Fruit fly (Drosophila melanogaster) whole organism, prepupa: ENCODE measurements around the gene Lcp65Ab2.

Experiments used
- Blimp-1 ChIP-seq: fragments of 200-800 bp; sonication (Bioruptor generic); optimal IDR thresholded peaks from 3 replicates; lab custom pipeline; 2017; ENCODE audit warnings: missing biosample characterization, missing genetic modification characterization, mild to moderate bottlenecking, moderate library complexity, missing genetic modification reagents
- CG10669 ChIP-seq: fragments of 200-800 bp; sonication (Bioruptor generic); optimal IDR thresholded peaks from 3 replicates; lab custom pipeline; 2018; ENCODE audit warnings: missing biosample characterization, mild to moderate bottlenecking, missing genetic modification characterization, moderate library complexity
- CG11294 ChIP-seq: fragments of 200-800 bp; sonication (Bioruptor generic); IDR thresholded peaks from 2 replicates; pipeline ENCODE4 v1.3.6; 2022; ENCODE audit warnings: missing biosample characterization, missing genetic modification characterization
- CG11762 ChIP-seq: fragments of 200-800 bp; sonication (Bioruptor generic); optimal IDR thresholded peaks from 3 replicates; lab custom pipeline; 2016; ENCODE audit warnings: missing biosample characterization, missing genetic modification characterization; ENCODE audit not compliant: insufficient read depth
- CG11902 ChIP-seq: fragments of 200-800 bp; sonication (Bioruptor generic); optimal IDR thresholded peaks from 3 replicates; lab custom pipeline; 2016; ENCODE audit warnings: missing biosample characterization, missing genetic modification characterization
- CG15336 ChIP-seq: fragments of 200-800 bp; sonication (Bioruptor generic); IDR thresholded peaks from 2 replicates; pipeline ENCODE4 v1.3.6; 2022; ENCODE audit warnings: missing biosample characterization, missing genetic modification characterization
- CG16779 ChIP-seq: fragments of 200-800 bp; sonication (Bioruptor generic); optimal IDR thresholded peaks from 3 replicates; lab custom pipeline; 2017; ENCODE audit warnings: missing biosample characterization, mild to moderate bottlenecking, missing genetic modification characterization
- CG3032 ChIP-seq: fragments of 200-800 bp; optimal IDR thresholded peaks from 2 replicates; lab custom pipeline; 2019; ENCODE audit warnings: missing biosample characterization, mild to moderate bottlenecking, missing genetic modification characterization, moderate library complexity
- CG31627 ChIP-seq: fragments of 200-800 bp; sonication (Bioruptor generic); optimal IDR thresholded peaks from 3 replicates; lab custom pipeline; 2016; ENCODE audit warnings: missing biosample characterization, missing genetic modification characterization
- CG32006 ChIP-seq: fragments of 200-800 bp; sonication (Bioruptor generic); optimal IDR thresholded peaks from 3 replicates; lab custom pipeline; 2017; ENCODE audit warnings: missing biosample characterization, mild to moderate bottlenecking, missing genetic modification characterization
- CG34406 ChIP-seq: fragments of 200-800 bp; sonication (Bioruptor generic); optimal IDR thresholded peaks from 3 replicates; lab custom pipeline; 2016; ENCODE audit warnings: missing biosample characterization, missing genetic modification characterization
- CG3919 ChIP-seq: fragments of 200-800 bp; sonication (Bioruptor generic); optimal IDR thresholded peaks from 3 replicates; lab custom pipeline; 2016; ENCODE audit warnings: missing biosample characterization, missing genetic modification characterization
- CG6163 ChIP-seq: fragments of 200-800 bp; sonication (Bioruptor generic); IDR thresholded peaks from 3 replicates; pipeline ENCODE4 v1.3.6; 2022; ENCODE audit warnings: missing biosample characterization, missing genetic modification characterization
- CG6276 ChIP-seq: fragments of 200-800 bp; sonication (Bioruptor generic); optimal IDR thresholded peaks from 2 replicates; lab custom pipeline; 2017; ENCODE audit warnings: missing biosample characterization, mild to moderate bottlenecking, missing genetic modification characterization
- CG6792 ChIP-seq: fragments of 200-800 bp; sonication (Bioruptor generic); optimal IDR thresholded peaks from 3 replicates; lab custom pipeline; 2016; ENCODE audit warnings: missing biosample characterization, missing genetic modification characterization
- CG6808 ChIP-seq: fragments of 200-800 bp; sonication (Bioruptor generic); optimal IDR thresholded peaks from 3 replicates; lab custom pipeline; 2017; ENCODE audit warnings: missing biosample characterization, missing genetic modification characterization, mild to moderate bottlenecking, moderate library complexity, missing genetic modification reagents
- CG6854 ChIP-seq: fragments of 200-800 bp; sonication (Bioruptor generic); optimal IDR thresholded peaks from 2 replicates; lab custom pipeline; 2017; ENCODE audit warnings: missing biosample characterization, mild to moderate bottlenecking, missing genetic modification characterization
- CG7368 ChIP-seq: fragments of 200-800 bp; sonication (Bioruptor generic); optimal IDR thresholded peaks from 3 replicates; lab custom pipeline; 2016; ENCODE audit warnings: missing biosample characterization, missing genetic modification characterization
- CG8119 ChIP-seq: fragments of 200-800 bp; sonication (Bioruptor generic); IDR thresholded peaks from 3 replicates; pipeline ENCODE4 v1.3.6; 2022; ENCODE audit warnings: missing biosample characterization, missing genetic modification characterization
- CG8319 ChIP-seq: fragments of 200-800 bp; sonication (Bioruptor generic); optimal IDR thresholded peaks from 3 replicates; lab custom pipeline; 2016; ENCODE audit warnings: missing biosample characterization, missing genetic modification characterization
- CG8632 ChIP-seq: fragments of 200-800 bp; sonication (Bioruptor generic); optimal IDR thresholded peaks from 3 replicates; lab custom pipeline; 2016; ENCODE audit warnings: missing biosample characterization, missing genetic modification characterization
- Eip75B ChIP-seq: fragments of 200-800 bp; sonication (Bioruptor generic); optimal IDR thresholded peaks from 3 replicates; lab custom pipeline; 2016; ENCODE audit warnings: missing biosample characterization, missing genetic modification characterization
- Eip78C ChIP-seq: fragments of 200-800 bp; sonication (Bioruptor generic); peaks from one replicate; lab custom pipeline; 2016; ENCODE audit warnings: missing biosample characterization, missing genetic modification characterization
- Eip93F ChIP-seq: fragments of 200-800 bp; sonication (Bioruptor generic); optimal IDR thresholded peaks from 2 replicates; lab custom pipeline; 2016; ENCODE audit warnings: missing biosample characterization, mild to moderate bottlenecking, missing genetic modification characterization
- Ets21C ChIP-seq: fragments of 200-800 bp; sonication (Bioruptor generic); optimal IDR thresholded peaks from 3 replicates; lab custom pipeline; 2016; ENCODE audit warnings: missing biosample characterization, missing genetic modification characterization
- Ets96B ChIP-seq: fragments of 200-800 bp; optimal IDR thresholded peaks from 2 replicates; lab custom pipeline; 2019; ENCODE audit warnings: missing biosample characterization, mild to moderate bottlenecking, missing genetic modification characterization, moderate library complexity
- Gug ChIP-seq: fragments of 200-800 bp; sonication (Bioruptor generic); IDR thresholded peaks from 2 replicates; pipeline ENCODE4 v1.3.6; 2022; ENCODE audit warnings: missing biosample characterization, missing genetic modification characterization
- Hr39 ChIP-seq: fragments of 200-800 bp; sonication (Bioruptor generic); optimal IDR thresholded peaks from 2 replicates; lab custom pipeline; 2016; ENCODE audit warnings: missing biosample characterization, missing genetic modification characterization
- Hr4 ChIP-seq: fragments of 200-800 bp; sonication (Bioruptor generic); optimal IDR thresholded peaks from 3 replicates; lab custom pipeline; 2016; ENCODE audit warnings: missing biosample characterization, missing genetic modification characterization
- Met ChIP-seq: fragments of 200-800 bp; sonication (Bioruptor generic); optimal IDR thresholded peaks from 3 replicates; lab custom pipeline; 2016; ENCODE audit warnings: missing biosample characterization, missing genetic modification characterization
- OdsH ChIP-seq: fragments of 200-800 bp; sonication (Bioruptor generic); optimal IDR thresholded peaks from 3 replicates; lab custom pipeline; 2016; ENCODE audit warnings: missing biosample characterization, missing genetic modification characterization
- Smox ChIP-seq: fragments of 200-800 bp; sonication (Bioruptor generic); optimal IDR thresholded peaks from 3 replicates; lab custom pipeline; 2016; ENCODE audit warnings: missing biosample characterization, missing genetic modification characterization
- Sox15 ChIP-seq: fragments of 200-800 bp; sonication (Bioruptor generic); optimal IDR thresholded peaks from 3 replicates; lab custom pipeline; 2016; ENCODE audit warnings: missing biosample characterization, missing genetic modification characterization
- achi ChIP-seq: fragments of 200-800 bp; sonication (Bioruptor generic); optimal IDR thresholded peaks from 3 replicates; lab custom pipeline; 2016; ENCODE audit warnings: missing biosample characterization, missing genetic modification characterization
- cyc ChIP-seq: fragments of 200-800 bp; sonication (Bioruptor generic); optimal IDR thresholded peaks from 3 replicates; lab custom pipeline; 2016; ENCODE audit warnings: missing biosample characterization, missing genetic modification characterization
- eg ChIP-seq: fragments of 200-800 bp; sonication (Bioruptor generic); IDR thresholded peaks from 3 replicates; pipeline ENCODE4 v1.3.6; 2022; ENCODE audit warnings: missing biosample characterization, missing genetic modification characterization
- fd59A ChIP-seq: fragments of 200-800 bp; sonication (Bioruptor generic); optimal IDR thresholded peaks from 2 replicates; lab custom pipeline; 2017; ENCODE audit warnings: missing biosample characterization, mild to moderate bottlenecking, missing genetic modification characterization, missing genetic modification reagents
- fkh ChIP-seq: fragments of 200-800 bp; sonication (Bioruptor generic); optimal IDR thresholded peaks from 3 replicates; lab custom pipeline; 2017; ENCODE audit warnings: missing biosample characterization, mild to moderate bottlenecking, missing genetic modification characterization, moderate library complexity
- lz ChIP-seq: fragments of 200-800 bp; sonication (Bioruptor generic); optimal IDR thresholded peaks from 3 replicates; lab custom pipeline; 2016; ENCODE audit warnings: missing biosample characterization, missing genetic modification characterization
- net ChIP-seq: fragments of 200-800 bp; sonication (Bioruptor generic); optimal IDR thresholded peaks from 3 replicates; lab custom pipeline; 2016; ENCODE audit warnings: missing biosample characterization, missing genetic modification characterization
- pdm3 ChIP-seq: fragments of 200-800 bp; sonication (Bioruptor generic); optimal IDR thresholded peaks from 3 replicates; lab custom pipeline; 2016; ENCODE audit warnings: missing biosample characterization, missing genetic modification characterization
- salr ChIP-seq, 2 experiments: fragments of 200-800 bp; sonication (Bioruptor generic); optimal IDR thresholded peaks; 3 replicates each; lab custom pipeline; 2016 to 2018; ENCODE audit warnings: missing biosample characterization in 2 of 2, missing genetic modification characterization in 2 of 2, mild to moderate bottlenecking in 1 of 2
- ss ChIP-seq, 2 experiments: fragments of 200-800 bp; sonication (Bioruptor generic); optimal IDR thresholded peaks; 2 replicates in 1 of 2; 3 replicates in 1 of 2; lab custom pipeline; 2017 to 2018; ENCODE audit warnings: mild to moderate bottlenecking in 2 of 2, missing biosample characterization in 2 of 2, missing genetic modification characterization in 2 of 2, moderate library complexity in 1 of 2
- svp ChIP-seq: fragments of 200-800 bp; sonication (Bioruptor generic); peaks from one replicate; lab custom pipeline; 2016; ENCODE audit warnings: missing biosample characterization, missing genetic modification characterization
- topi ChIP-seq: fragments of 200-800 bp; sonication (Bioruptor generic); optimal IDR thresholded peaks from 3 replicates; lab custom pipeline; 2016; ENCODE audit warnings: missing biosample characterization, missing genetic modification characterization
- vri ChIP-seq: fragments of 200-800 bp; sonication (Bioruptor generic); optimal IDR thresholded peaks from 3 replicates; lab custom pipeline; 2016; ENCODE audit warnings: missing biosample characterization, mild to moderate bottlenecking, missing genetic modification characterization

The Lcp65Ab2 gene

dm6 chr3L:6124616-6125408, 21.7 kb upstream of the Lcp65Ab2 start:
- TF ChIP-seq Ets21C (GFP tag; lab: Kevin White, UChicago) (no peak), CG6808 (GFP tag; lab: Kevin White, UChicago) (peak; percentile 10), ss (GFP tag; optimal IDR thresholded peaks at IDR 0.05; lab: Kevin White, UChicago) (no peak), CG6792 (GFP tag; lab: Kevin White, UChicago) (no peak), lz (GFP tag; lab: Kevin White, UChicago) (peak; percentile 43), CG10669 (peak; percentile 41), Eip93F (GFP tag; lab: Kevin White, UChicago) (no peak), CG16779 (no peak), Eip75B (GFP tag; lab: Kevin White, UChicago) (peak; percentile 43), Eip78C (GFP tag; lab: Kevin White, UChicago) (peak; percentile 87), CG15336 (GFP tag; lab: Robert Waterston, UW) (no peak), CG3919 (GFP tag; lab: Kevin White, UChicago) (peak; percentile 72), CG32006 (no peak), CG6276 (GFP tag; lab: Kevin White, UChicago) (no peak), Sox15 (GFP tag; lab: Kevin White, UChicago) (no peak), vri (GFP tag; lab: Kevin White, UChicago) (no peak), CG8632 (GFP tag; lab: Kevin White, UChicago) (no peak), topi (GFP tag; lab: Kevin White, UChicago) (peak; percentile 41), Met (GFP tag; lab: Kevin White, UChicago) (peak; percentile 11), CG7368 (GFP tag; lab: Kevin White, UChicago) (peak; percentile 29), CG6163 (GFP tag; lab: Robert Waterston, UW) (no peak; the same call in 1 of the 3 replicates), Smox (GFP tag; lab: Kevin White, UChicago) (no peak), Hr39 (GFP tag; lab: Kevin White, UChicago) (no peak), Blimp-1 (GFP tag; lab: Kevin White, UChicago) (peak; percentile 3), cyc (GFP tag; lab: Kevin White, UChicago) (peak; percentile 26), pdm3 (GFP tag; lab: Kevin White, UChicago) (peak; percentile 3), fd59A (GFP tag; lab: Kevin White, UChicago) (no peak), CG8319 (GFP tag; lab: Kevin White, UChicago) (peak; percentile 12), OdsH (peak; percentile 15), Hr4 (GFP tag; lab: Kevin White, UChicago) (no peak), CG11294 (GFP tag; lab: Robert Waterston, UW) (no peak), CG8119 (GFP tag; lab: Robert Waterston, UW) (no peak), fkh (GFP tag; lab: Kevin White, UChicago) (peak; percentile 48), CG11762 (GFP tag; lab: Kevin White, UChicago) (no peak), CG11902 (GFP tag; lab: Kevin White, UChicago) (no peak), CG6854 (GFP tag; lab: Kevin White, UChicago) (no peak), svp (GFP tag; lab: Kevin White, UChicago) (peak; percentile 63), achi (GFP tag; lab: Kevin White, UChicago) (no peak)

- TF ChIP-seq Eip75B (GFP tag; lab: Kevin White, UChicago) (no peak), vri (GFP tag; lab: Kevin White, UChicago) (no peak), Hr39 (GFP tag; lab: Kevin White, UChicago) (no peak), CG34406 (GFP tag; lab: Kevin White, UChicago) (no peak), CG7368 (GFP tag; lab: Kevin White, UChicago) (no peak), svp (GFP tag; lab: Kevin White, UChicago) (no peak), CG15336 (GFP tag; lab: Robert Waterston, UW) (no peak), salr (GFP tag; optimal IDR thresholded peaks at IDR 0.05; lab: Kevin White, UChicago) (no peak), net (GFP tag; lab: Kevin White, UChicago) (no peak), Ets96B (no peak), Gug (GFP tag; lab: Robert Waterston, UW) (no peak), CG8319 (GFP tag; lab: Kevin White, UChicago) (no peak), eg (GFP tag; lab: Robert Waterston, UW) (no peak), CG10669 (no peak), CG6276 (GFP tag; lab: Kevin White, UChicago) (no peak), CG3032 (no peak), CG31627 (GFP tag; lab: Kevin White, UChicago) (no peak)
Measured at dm6 chr3L:6125409-6125689, 21.1 kb upstream of the Lcp65Ab2 start.
